Worm (Caenorhabditis elegans) whole organism, late embryonic: ENCODE measurements around the gene srf-3.

Experiments
- C38D4.7 ChIP-seq: fragments of 200-800 bp; sonication (Bioruptor generic); optimal IDR thresholded peaks from 2 replicates; lab custom pipeline; 2018; ENCODE audit warnings: mild to moderate bottlenecking, missing genetic modification characterization, moderate library complexity, missing compliant biosample characterization
- K09A11.1 ChIP-seq: sonication (generic microtip); optimal IDR thresholded peaks from 2 replicates; lab custom pipeline; 2017; ENCODE audit warnings: antibody characterized with exemption, mild to moderate bottlenecking, missing genetic modification characterization, missing compliant biosample characterization; ENCODE audit not compliant: insufficient read depth
- Y22D7AL.16 ChIP-seq: sonication (generic microtip); optimal IDR thresholded peaks from 2 replicates; lab custom pipeline; 2016; ENCODE audit warnings: missing genetic modification characterization, missing compliant biosample characterization
- ahr-1 ChIP-seq: sonication (generic microtip); optimal IDR thresholded peaks from 2 replicates; lab custom pipeline; 2016; ENCODE audit warnings: missing genetic modification characterization, missing compliant biosample characterization
- ceh-14 ChIP-seq: sonication (generic microtip); optimal IDR thresholded peaks from 2 replicates; lab custom pipeline; 2016; ENCODE audit warnings: missing genotype, missing genetic modification characterization, missing compliant biosample characterization
- ceh-18 ChIP-seq: sonication (generic microtip); optimal IDR thresholded peaks from 2 replicates; lab custom pipeline; 2016; ENCODE audit warnings: missing genetic modification characterization, missing compliant biosample characterization
- ceh-24 ChIP-seq: sonication (generic microtip); optimal IDR thresholded peaks from 2 replicates; lab custom pipeline; 2016; ENCODE audit warnings: mild to moderate bottlenecking, missing genetic modification characterization, missing compliant biosample characterization
- ceh-31 ChIP-seq: sonication (generic microtip); optimal IDR thresholded peaks from 2 replicates; lab custom pipeline; 2016; ENCODE audit warnings: missing genetic modification characterization, missing compliant biosample characterization
- ceh-48 ChIP-seq: sonication (generic microtip); optimal IDR thresholded peaks from 2 replicates; lab custom pipeline; 2016; ENCODE audit warnings: missing genetic modification characterization, inconsistent platforms, missing compliant biosample characterization
- elt-2 ChIP-seq: sonication (generic microtip); optimal IDR thresholded peaks from 2 replicates; lab custom pipeline; 2016; ENCODE audit warnings: missing genetic modification reagents, missing genetic modification characterization, missing compliant biosample characterization
- ets-4 ChIP-seq: sonication (generic microtip); optimal IDR thresholded peaks from 2 replicates; lab custom pipeline; 2016; ENCODE audit warnings: missing genetic modification characterization, missing compliant biosample characterization
- fax-1 ChIP-seq: sonication (generic microtip); optimal IDR thresholded peaks from 2 replicates; lab custom pipeline; 2016; ENCODE audit warnings: missing genotype, missing genetic modification characterization, missing compliant biosample characterization
- fkh-6 ChIP-seq: sonication (generic microtip); optimal IDR thresholded peaks from 2 replicates; lab custom pipeline; 2016; ENCODE audit warnings: missing genetic modification characterization, missing compliant biosample characterization
- gmeb-2 ChIP-seq: sonication (generic microtip); optimal IDR thresholded peaks from 2 replicates; lab custom pipeline; 2016; ENCODE audit warnings: missing genetic modification characterization, inconsistent platforms, missing compliant biosample characterization
- hlh-8 ChIP-seq: sonication (generic microtip); optimal IDR thresholded peaks from 2 replicates; lab custom pipeline; 2016; ENCODE audit warnings: missing genotype, missing genetic modification characterization, missing compliant biosample characterization
- lin-11 ChIP-seq: fragments of 200-800 bp; sonication (Bioruptor generic); optimal IDR thresholded peaks from 2 replicates; lab custom pipeline; 2018; ENCODE audit warnings: mild to moderate bottlenecking, missing genetic modification characterization, missing compliant biosample characterization
- madf-2 ChIP-seq: sonication (generic microtip); optimal IDR thresholded peaks from 2 replicates; lab custom pipeline; 2017; ENCODE audit warnings: missing genetic modification characterization, missing compliant biosample characterization
- nfya-1 ChIP-seq: sonication (generic microtip); optimal IDR thresholded peaks from 2 replicates; lab custom pipeline; 2017; ENCODE audit warnings: missing genetic modification characterization, mild to moderate bottlenecking, missing compliant biosample characterization, antibody characterized with exemption, moderate library complexity
- nhr-11 ChIP-seq: fragments of 150-350 bp; optimal IDR thresholded peaks from 2 replicates; lab custom pipeline; 2014; ENCODE audit warnings: missing biosample characterization, missing genetic modification characterization
- nhr-232 ChIP-seq: sonication (generic microtip); optimal IDR thresholded peaks from 2 replicates; lab custom pipeline; 2016; ENCODE audit warnings: missing genetic modification characterization, missing compliant biosample characterization
- npax-4 ChIP-seq: sonication (generic microtip); optimal IDR thresholded peaks from 2 replicates; lab custom pipeline; 2016; ENCODE audit warnings: missing genetic modification characterization, missing compliant biosample characterization
- pha-2 ChIP-seq: sonication (generic microtip); optimal IDR thresholded peaks from 2 replicates; lab custom pipeline; 2017; ENCODE audit warnings: mild to moderate bottlenecking, missing genetic modification characterization, missing compliant biosample characterization
- pros-1 ChIP-seq: fragments of 150-350 bp; optimal IDR thresholded peaks from 2 replicates; lab custom pipeline; 2014; ENCODE audit warnings: missing biosample characterization, missing genetic modification reagents, missing genetic modification characterization
- ref-2 ChIP-seq: sonication (generic microtip); optimal IDR thresholded peaks from 2 replicates; lab custom pipeline; 2016; ENCODE audit warnings: missing genetic modification characterization, missing compliant biosample characterization
- rnt-1 ChIP-seq: sonication (generic microtip); optimal IDR thresholded peaks from 2 replicates; lab custom pipeline; 2016; ENCODE audit warnings: missing genetic modification characterization, missing compliant biosample characterization
- sox-2 ChIP-seq: fragments of 200-800 bp; sonication (Bioruptor generic); IDR thresholded peaks from 2 replicates; pipeline ENCODE4 v1.3.6; 2022; ENCODE audit warnings: missing genetic modification reagents, missing genetic modification characterization, missing compliant biosample characterization
- sox-4 ChIP-seq: sonication (generic microtip); optimal IDR thresholded peaks from 2 replicates; lab custom pipeline; 2017; ENCODE audit warnings: mild to moderate bottlenecking, missing genetic modification characterization, inconsistent platforms, missing compliant biosample characterization
- syd-9 ChIP-seq: sonication (generic microtip); optimal IDR thresholded peaks from 2 replicates; lab custom pipeline; 2016; ENCODE audit warnings: mild to moderate bottlenecking, missing genetic modification characterization, moderate library complexity, missing compliant biosample characterization
- tbx-2 ChIP-seq: sonication (generic microtip); optimal IDR thresholded peaks from 2 replicates; lab custom pipeline; 2016; ENCODE audit warnings: missing genetic modification characterization, missing compliant biosample characterization
- ttx-3 ChIP-seq: sonication (generic microtip); optimal IDR thresholded peaks from 2 replicates; lab custom pipeline; 2016; ENCODE audit warnings: missing genetic modification reagents, missing genetic modification characterization, missing compliant biosample characterization
- unc-3 ChIP-seq, 2 experiments: fragments of 200-800 bp in 1 of 2; sonication (Bioruptor generic) in 1 of 2; sonication (generic microtip) in 1 of 2; conservative IDR thresholded peaks in 1 of 2; optimal IDR thresholded peaks in 1 of 2; 2 replicates each; pipeline versions ENCODE4 v1.3.6 to Lab custom; 2016 to 2022; ENCODE audit warnings: missing compliant biosample characterization in 2 of 2, missing genetic modification characterization in 2 of 2, missing genetic modification reagents in 1 of 2
- unc-42 ChIP-seq: sonication (generic microtip); optimal IDR thresholded peaks from 2 replicates; lab custom pipeline; 2016; ENCODE audit warnings: missing genotype, missing genetic modification characterization, missing compliant biosample characterization
- unc-55 ChIP-seq: sonication (generic microtip); optimal IDR thresholded peaks from 2 replicates; lab custom pipeline; 2017; ENCODE audit warnings: missing biosample characterization, missing genetic modification reagents, missing genetic modification characterization
- unc-86 ChIP-seq: sonication (generic microtip); optimal IDR thresholded peaks from 2 replicates; lab custom pipeline; 2016; ENCODE audit warnings: missing genetic modification characterization, missing compliant biosample characterization
- ztf-16 ChIP-seq: sonication (generic microtip); optimal IDR thresholded peaks from 2 replicates; lab custom pipeline; 2017; ENCODE audit warnings: missing genetic modification characterization, missing compliant biosample characterization

srf-3 gene

DNA sequence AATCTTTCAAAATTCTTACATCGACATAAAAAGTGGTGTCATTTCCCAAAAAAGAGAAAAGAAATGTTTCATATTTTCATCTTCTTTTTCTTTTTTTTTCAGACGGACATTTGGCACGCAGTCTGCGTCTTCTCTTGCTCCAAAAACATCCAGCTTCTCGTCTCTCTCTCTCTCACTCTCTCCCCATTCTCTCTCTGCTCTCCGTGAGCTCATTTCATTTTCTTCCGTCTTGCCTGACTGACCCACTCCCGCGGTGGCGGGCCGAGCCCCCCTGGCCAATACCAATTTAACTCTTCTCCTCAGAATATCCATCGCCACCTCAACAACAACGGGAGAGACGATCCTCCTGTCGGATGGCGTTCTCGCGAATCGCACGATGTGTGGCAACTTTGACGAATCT is 3.7 kb upstream of the srf-3 start, which contains the start of gene txt-19:
TSS of gene txt-19 (plus strand) at position 304 of the 400 bp plus-strand sequence.
- TF ChIP-seq fax-1 (tag; lab: Kevin White, UChicago) (peak; percentile 13), unc-86 (tag; lab: Kevin White, UChicago) (no peak), tbx-2 (tag; lab: Kevin White, UChicago) (peak; percentile 11), ceh-18 (tag; lab: Kevin White, UChicago) (peak; percentile 35), madf-2 (tag; lab: Kevin White, UChicago) (no peak), nfya-1 (tag; lab: Kevin White, UChicago) (peak; percentile 9), ttx-3 (tag; lab: Kevin White, UChicago) (no peak), nhr-232 (tag; lab: Kevin White, UChicago) (no peak), sox-2 (no peak), ceh-31 (peak; percentile 42), ztf-16 (no peak), C38D4.7 (no peak), nhr-11 (tag; lab: Kevin White, UChicago) (no peak), ceh-24 (no peak), ceh-14 (tag; lab: Kevin White, UChicago) (peak; percentile 53), hlh-8 (tag; lab: Kevin White, UChicago) (no peak), unc-42 (tag; lab: Kevin White, UChicago) (peak; percentile 27), lin-11 (tag; lab: Kevin White, UChicago) (no peak)

DNA sequence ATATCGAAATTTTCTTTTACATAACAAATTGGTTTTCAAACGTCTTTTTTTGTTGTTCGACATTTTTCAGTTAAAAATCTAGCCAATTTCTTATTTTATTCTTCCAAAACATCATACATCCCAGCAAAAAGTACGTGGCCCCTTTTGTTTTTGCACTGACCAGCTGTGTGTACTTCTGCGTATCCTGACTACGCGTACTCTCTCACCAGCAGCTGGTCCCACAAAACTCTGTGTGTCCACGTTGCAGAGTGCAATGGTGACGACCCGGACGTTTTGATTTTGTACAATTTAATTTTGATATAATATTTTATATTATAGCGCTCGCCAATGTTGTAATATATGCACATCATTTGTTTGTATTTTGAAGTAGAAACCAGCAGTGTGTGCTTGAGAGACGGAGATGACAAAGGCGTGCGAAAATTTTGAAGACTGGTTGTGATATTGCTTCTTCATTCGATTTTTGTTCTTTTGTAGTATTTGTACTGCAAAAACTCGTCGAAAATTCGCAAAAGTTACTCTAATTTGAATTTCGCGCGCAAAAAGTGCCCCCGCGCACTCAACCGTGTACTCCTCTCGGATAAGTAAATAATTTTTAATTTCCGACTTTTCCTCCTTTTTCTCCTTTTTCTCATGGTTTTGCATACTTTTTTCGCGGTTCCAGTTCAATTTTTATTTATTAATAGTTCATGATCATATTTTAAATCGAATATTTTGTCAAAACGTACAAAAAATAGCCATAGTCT is 5.2 kb downstream of the srf-3 start:
- TF ChIP-seq ref-2, result no peak
- peak; percentile 38 for TF ChIP-seq elt-2 (tag; lab: Kevin White, UChicago)
- TF ChIP-seq hlh-8 (tag; lab: Kevin White, UChicago), result peak; percentile 37
- peak; percentile 14 for TF ChIP-seq nfya-1 (tag; lab: Kevin White, UChicago)

DNA sequence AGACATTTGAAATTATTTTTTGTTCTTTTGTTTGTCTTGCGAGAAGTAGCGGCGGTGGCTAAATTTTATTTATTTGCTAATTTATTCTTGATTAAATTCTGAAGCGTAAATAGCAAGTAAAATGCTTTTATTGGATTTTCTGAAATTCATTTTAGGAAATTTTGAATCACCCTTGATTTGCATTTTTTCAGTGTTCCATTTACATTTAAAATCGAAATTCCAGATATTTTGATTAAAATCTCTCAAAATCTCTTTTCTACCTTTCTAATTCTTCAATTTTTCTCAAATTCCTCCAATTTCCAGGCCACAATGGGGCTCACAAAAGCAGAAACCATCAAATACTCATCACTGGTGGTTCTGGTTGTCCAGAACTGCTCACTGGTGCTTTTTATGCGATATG is 5.9 kb downstream of the srf-3 start, which contains the start of gene nstp-5:
TSS of gene nstp-5 (plus strand) at position 301 of the 400 bp plus-strand sequence.
- no peak for TF ChIP-seq npax-4 (tag; lab: Kevin White, UChicago)
- no peak for TF ChIP-seq sox-2
- no peak for TF ChIP-seq Y22D7AL.16 (tag; lab: Kevin White, UChicago)
- no peak for TF ChIP-seq gmeb-2 (tag; lab: Kevin White, UChicago)
- TF ChIP-seq ahr-1 (tag; lab: Kevin White, UChicago), result no peak
- TF ChIP-seq, all 69 proteins: peak for 0

DNA sequence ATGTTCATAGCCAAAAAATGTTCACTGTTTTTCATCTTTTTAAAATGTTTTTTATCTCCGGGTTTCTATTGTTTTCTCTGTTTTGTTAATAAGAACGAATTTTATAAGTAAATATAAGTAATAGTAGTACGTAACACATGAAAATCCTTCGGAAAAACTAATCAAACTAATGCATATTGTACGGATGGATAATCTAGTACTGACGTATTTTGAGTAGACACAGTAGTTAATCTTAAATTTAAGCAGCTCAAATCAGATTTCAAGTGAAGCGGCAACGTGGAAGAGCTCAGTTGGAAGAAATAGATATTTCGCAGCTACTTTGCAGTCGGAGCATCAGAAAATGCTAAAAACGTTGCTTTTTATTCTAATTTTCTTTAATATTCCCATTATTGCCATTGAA is 10.5 kb downstream of the srf-3 start, which contains the start of gene gcy-18:
TSS of gene gcy-18 (plus strand) at position 301 of the 400 bp plus-strand sequence.
- TF ChIP-seq ets-4 (tag; lab: Kevin White, UChicago), result no peak
- TF ChIP-seq nhr-11 (tag; lab: Kevin White, UChicago), result no peak
- no peak for TF ChIP-seq nfya-1 (tag; lab: Kevin White, UChicago)
- no peak for TF ChIP-seq pha-2 (tag; lab: Kevin White, UChicago)
- TF ChIP-seq sox-4 (tag; lab: Kevin White, UChicago), result no peak
- no peak for TF ChIP-seq nhr-232 (tag; lab: Kevin White, UChicago)
- no peak for TF ChIP-seq ceh-48 (tag; lab: Kevin White, UChicago)
- no peak for TF ChIP-seq rnt-1
- no peak for TF ChIP-seq ceh-14 (tag; lab: Kevin White, UChicago)
- no peak for TF ChIP-seq tbx-2 (tag; lab: Kevin White, UChicago)
- no peak for TF ChIP-seq C38D4.7
- no peak for TF ChIP-seq syd-9
- TF ChIP-seq pros-1 (tag; lab: Kevin White, UChicago), result no peak
- no peak for TF ChIP-seq K09A11.1 (tag; lab: Kevin White, UChicago)
- no peak for TF ChIP-seq unc-3 (GFP tag; conservative IDR thresholded peaks at IDR 0.05; lab: Robert Waterston, UW)
- no peak for TF ChIP-seq unc-3 (tag; optimal IDR thresholded peaks at IDR 0.05; lab: Kevin White, UChicago)
- TF ChIP-seq unc-86 (tag; lab: Kevin White, UChicago), result no peak
- no peak for TF ChIP-seq fkh-6 (tag; lab: Kevin White, UChicago)
- no peak for TF ChIP-seq unc-55 (GFP tag; lab: Kevin White, UChicago)
